Fruit fly (Drosophila melanogaster): ENCODE measurements around the gene CG8173.

- TF ChIP-seq EcR (GFP tag; optimal IDR thresholded peaks at IDR 0.05), result no peak
- no peak for TF ChIP-seq CG13204 (GFP tag; optimal IDR thresholded peaks at IDR 0.05)
- no peak for TF ChIP-seq Snoo (tag; optimal IDR thresholded peaks at IDR 0.05)
- no peak for TF ChIP-seq fd96Ca (GFP tag; IDR thresholded peaks at IDR 0.05)
- TF ChIP-seq CG9948 (tag; optimal IDR thresholded peaks at IDR 0.05), result no peak
- TF ChIP-seq Pif1B (GFP tag; optimal IDR thresholded peaks at IDR 0.05), result no peak
- no peak for TF ChIP-seq D1 (tag; optimal IDR thresholded peaks at IDR 0.05)
- no peak for TF ChIP-seq CG14655 (GFP tag; optimal IDR thresholded peaks at IDR 0.05)
- TF ChIP-seq CG32121 (GFP tag; IDR thresholded peaks at IDR 0.05), result no peak
Observed at dm6 chrX:17741864-17742297, 32.4 kb upstream of the CG8173 start.

Measured in whole organism, pupa.